Fruit fly (Drosophila melanogaster): ENCODE results near the gene TTLL3A.

DNA sequence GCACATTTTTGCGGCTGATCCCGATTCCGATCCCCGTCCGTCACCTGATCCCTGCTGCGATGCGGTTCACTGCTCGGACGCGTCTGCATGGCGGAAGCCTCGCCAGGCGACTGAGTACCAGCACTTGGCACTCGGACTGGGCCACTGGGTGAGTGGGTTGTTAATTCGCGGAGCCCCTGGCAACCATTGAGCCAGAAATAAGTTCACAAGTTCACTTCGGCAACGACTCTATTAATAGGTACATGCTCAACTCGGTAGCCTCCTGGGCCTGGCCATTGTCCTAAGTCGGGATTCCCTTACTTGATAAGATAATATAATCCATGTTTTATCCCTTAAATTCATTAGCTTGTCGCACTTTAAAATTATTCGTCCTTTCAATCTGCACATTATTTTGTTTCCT, at the start of gene TTLL3A:
- TF ChIP-seq insv (optimal IDR thresholded peaks at IDR 0.05) (no peak), ttk (optimal IDR thresholded peaks at IDR 0.05) (no peak), Sin3A (optimal IDR thresholded peaks at IDR 0.05) (no peak), psq (optimal IDR thresholded peaks at IDR 0.05) (no peak)
